Worm (Caenorhabditis elegans) whole organism, mixed stage, embryonic: ENCODE results near the gene T12A7.9.

Experiments used
- bed-3 ChIP-seq: fragments of 200-800 bp; sonication (Bioruptor generic); optimal IDR thresholded peaks from 3 replicates; lab custom pipeline; 2018; ENCODE audit warnings: mild to moderate bottlenecking, missing genetic modification characterization, moderate library complexity, missing compliant biosample characterization
- ceh-39 ChIP-seq: fragments of 150-350 bp; optimal IDR thresholded peaks from 2 replicates; lab custom pipeline; 2014; ENCODE audit warnings: missing biosample characterization, missing genetic modification characterization
- ceh-43 ChIP-seq: fragments of 200-800 bp; sonication (Bioruptor generic); optimal IDR thresholded peaks from 2 replicates; lab custom pipeline; 2018; ENCODE audit warnings: mild to moderate bottlenecking, missing genetic modification characterization, moderate library complexity, missing compliant biosample characterization
- ceh-83 ChIP-seq: fragments of 200-800 bp; sonication (Bioruptor generic); optimal IDR thresholded peaks from 2 replicates; lab custom pipeline; 2018; ENCODE audit warnings: mild to moderate bottlenecking, missing genetic modification characterization, missing compliant biosample characterization
- ces-1 ChIP-seq: fragments of 150-350 bp; optimal IDR thresholded peaks from 2 replicates; lab custom pipeline; 2014; ENCODE audit warnings: missing biosample characterization, missing genetic modification reagents, missing genetic modification characterization
- cnd-1 ChIP-seq: fragments of 200-800 bp; sonication (Bioruptor generic); optimal IDR thresholded peaks from 2 replicates; lab custom pipeline; 2018; ENCODE audit warnings: mild to moderate bottlenecking, missing genetic modification characterization, missing compliant biosample characterization
- drap-1 ChIP-seq: fragments of 200-800 bp; sonication (Bioruptor generic); optimal IDR thresholded peaks from 3 replicates; lab custom pipeline; 2018; ENCODE audit warnings: mild to moderate bottlenecking, missing genetic modification characterization, missing compliant biosample characterization
- elt-1 ChIP-seq: sonication (generic microtip); optimal IDR thresholded peaks from 2 replicates; lab custom pipeline; 2017; ENCODE audit warnings: missing genetic modification characterization, mild to moderate bottlenecking, missing compliant biosample characterization, antibody characterized with exemption, moderate library complexity, borderline replicate concordance; ENCODE audit not compliant: insufficient read depth
- elt-3 ChIP-seq: fragments of 150-350 bp; optimal IDR thresholded peaks from 2 replicates; lab custom pipeline; 2014; ENCODE audit warnings: missing biosample characterization, missing genetic modification characterization
- flh-1 ChIP-seq: fragments of 200-800 bp; sonication (Bioruptor generic); optimal IDR thresholded peaks from 2 replicates; lab custom pipeline; 2018; ENCODE audit warnings: mild to moderate bottlenecking, missing genetic modification characterization, moderate library complexity, missing compliant biosample characterization
- ham-2 ChIP-seq: fragments of 200-800 bp; sonication (Bioruptor generic); optimal IDR thresholded peaks from 2 replicates; lab custom pipeline; 2018; ENCODE audit warnings: mild to moderate bottlenecking, missing genetic modification characterization, missing compliant biosample characterization
- hlh-1 ChIP-seq: fragments of 150-350 bp; optimal IDR thresholded peaks from 2 replicates; lab custom pipeline; 2014; ENCODE audit warnings: missing biosample characterization, missing genetic modification reagents, missing genetic modification characterization
- lin-13 ChIP-seq: fragments of 150-350 bp; optimal IDR thresholded peaks from 2 replicates; lab custom pipeline; 2014; ENCODE audit warnings: missing biosample characterization, missing genetic modification characterization
- lin-32 ChIP-seq: fragments of 200-800 bp; sonication (Bioruptor generic); optimal IDR thresholded peaks from 2 replicates; lab custom pipeline; 2018; ENCODE audit warnings: mild to moderate bottlenecking, missing genetic modification characterization, missing compliant biosample characterization
- mab-5 ChIP-seq: fragments of 150-350 bp; optimal IDR thresholded peaks from 2 replicates; lab custom pipeline; 2014; ENCODE audit warnings: missing biosample characterization, missing genetic modification characterization
- mls-2 ChIP-seq: sonication (generic microtip); optimal IDR thresholded peaks from 2 replicates; lab custom pipeline; 2016; ENCODE audit warnings: mild to moderate bottlenecking, missing genetic modification characterization, moderate library complexity, missing compliant biosample characterization
- nhr-2 ChIP-seq: fragments of 150-350 bp; optimal IDR thresholded peaks from 2 replicates; lab custom pipeline; 2014; ENCODE audit warnings: missing biosample characterization, missing genetic modification characterization
- nhr-237 ChIP-seq: fragments of 150-350 bp; optimal IDR thresholded peaks from 2 replicates; lab custom pipeline; 2014; ENCODE audit warnings: missing biosample characterization, missing genetic modification characterization
- nhr-28 ChIP-seq: fragments of 150-350 bp; optimal IDR thresholded peaks from 2 replicates; lab custom pipeline; 2014; ENCODE audit warnings: missing biosample characterization, missing genetic modification characterization
- nhr-76 ChIP-seq: sonication (generic microtip); optimal IDR thresholded peaks from 2 replicates; lab custom pipeline; 2017; ENCODE audit warnings: missing biosample characterization, missing genetic modification characterization
- pha-4 ChIP-seq: fragments of 150-350 bp; optimal IDR thresholded peaks from 2 replicates; lab custom pipeline; 2018; ENCODE audit warnings: missing biosample characterization, missing genetic modification reagents, missing genetic modification characterization
- sem-2 ChIP-seq: fragments of 200-800 bp; sonication (Bioruptor generic); optimal IDR thresholded peaks from 2 replicates; lab custom pipeline; 2018; ENCODE audit warnings: mild to moderate bottlenecking, missing genetic modification characterization, missing compliant biosample characterization
- sptf-1 ChIP-seq: sonication (generic microtip); optimal IDR thresholded peaks from 2 replicates; lab custom pipeline; 2017; ENCODE audit warnings: mild to moderate bottlenecking, missing genetic modification characterization, moderate library complexity, missing compliant biosample characterization
- tbx-8 ChIP-seq: fragments of 200-800 bp; sonication (Bioruptor generic); optimal IDR thresholded peaks from 2 replicates; lab custom pipeline; 2018; ENCODE audit warnings: mild to moderate bottlenecking, missing genetic modification characterization, moderate library complexity, missing compliant biosample characterization
- unc-120 ChIP-seq: sonication (generic microtip); optimal IDR thresholded peaks from 2 replicates; lab custom pipeline; 2017; ENCODE audit warnings: missing genetic modification characterization, missing compliant biosample characterization; ENCODE audit not compliant: poor library complexity, severe bottlenecking
- unc-62 ChIP-seq: fragments of 150-350 bp; optimal IDR thresholded peaks from 2 replicates; lab custom pipeline; 2014; ENCODE audit warnings: missing biosample characterization, missing genetic modification reagents, missing genetic modification characterization
- zip-8 ChIP-seq: fragments of 150-350 bp; optimal IDR thresholded peaks from 2 replicates; lab custom pipeline; 2014; ENCODE audit warnings: missing biosample characterization, missing genetic modification characterization
- ztf-11 ChIP-seq: fragments of 150-350 bp; optimal IDR thresholded peaks from 2 replicates; lab custom pipeline; 2014; ENCODE audit warnings: missing biosample characterization, missing genetic modification characterization

Gene T12A7.9

ce11 chrIV:11748852-11749251, 7.0 kb downstream of the T12A7.9 start, which contains the start of gene T12A7.6:
TSS of gene T12A7.6 (plus strand) at chrIV:11749220.
- TF ChIP-seq tbx-8 = no peak
- no peak for TF ChIP-seq nhr-76 (tag; lab: Kevin White, UChicago)
- no peak for TF ChIP-seq elt-3 (tag; lab: Kevin White, UChicago)
- TF ChIP-seq ztf-11 (tag; lab: Kevin White, UChicago) = no peak
- TF ChIP-seq ces-1 (GFP tag; lab: Kevin White, UChicago) = no peak

- TF ChIP-seq mab-5 (tag; lab: Kevin White, UChicago) = no peak
- TF ChIP-seq elt-1 (tag; lab: Kevin White, UChicago) = no peak
- TF ChIP-seq ztf-11 (tag; lab: Kevin White, UChicago) = no peak
- TF ChIP-seq lin-32 (GFP tag; lab: Kevin White, UChicago) = no peak
Measured at ce11 chrIV:11745340-11745739, 10.5 kb downstream of the T12A7.9 start, which contains the start of gene gem-4. TSS of gene gem-4 (plus strand) at chrIV:11745640.

- TF ChIP-seq zip-8 (tag; lab: Kevin White, UChicago) (peak; percentile 4), ces-1 (GFP tag; lab: Kevin White, UChicago) (no peak), ham-2 (GFP tag; lab: Kevin White, UChicago) (no peak), bed-3 (GFP tag; lab: Kevin White, UChicago) (no peak), tbx-8 (no peak)
Measured at ce11 chrIV:11744287-11744686, 11.5 kb downstream of the T12A7.9 start.

ce11 chrIV:11743813-11744212, 12.0 kb downstream of the T12A7.9 start:
- TF ChIP-seq elt-1 (tag; lab: Kevin White, UChicago) (no peak), flh-1 (GFP tag; lab: Kevin White, UChicago) (no peak), hlh-1 (tag; lab: Kevin White, UChicago) (peak; percentile 16), cnd-1 (tag; lab: Kevin White, UChicago) (peak; percentile 88), ceh-39 (tag; lab: Kevin White, UChicago) (no peak), ces-1 (GFP tag; lab: Kevin White, UChicago) (peak; percentile 23), sem-2 (GFP tag; lab: Kevin White, UChicago) (no peak), bed-3 (GFP tag; lab: Kevin White, UChicago) (no peak), unc-120 (tag; lab: Kevin White, UChicago) (no peak), unc-62 (GFP tag; lab: Kevin White, UChicago) (no peak), sptf-1 (tag; lab: Kevin White, UChicago) (no peak), nhr-237 (tag; lab: Kevin White, UChicago) (no peak), nhr-76 (tag; lab: Kevin White, UChicago) (no peak), ham-2 (GFP tag; lab: Kevin White, UChicago) (no peak), nhr-2 (tag; lab: Kevin White, UChicago) (peak; percentile 96), zip-8 (tag; lab: Kevin White, UChicago) (peak; percentile 50), tbx-8 (no peak), ceh-83 (GFP tag; lab: Kevin White, UChicago) (no peak), mab-5 (tag; lab: Kevin White, UChicago) (no peak)

ce11 chrIV:11742406-11742805, 13.4 kb downstream of the T12A7.9 start, which contains the start of gene K01A6.5:
TSS of gene K01A6.5 (plus strand) at chrIV:11742706.
- TF ChIP-seq mls-2 (tag; lab: Kevin White, UChicago) = no peak
- no peak for TF ChIP-seq hlh-1 (tag; lab: Kevin White, UChicago)
- TF ChIP-seq cnd-1 (tag; lab: Kevin White, UChicago) = no peak
- TF ChIP-seq lin-32 (GFP tag; lab: Kevin White, UChicago) = no peak
- TF ChIP-seq drap-1 (GFP tag; lab: Kevin White, UChicago) = no peak
- TF ChIP-seq elt-3 (tag; lab: Kevin White, UChicago) = no peak
- no peak for TF ChIP-seq mab-5 (tag; lab: Kevin White, UChicago)
- TF ChIP-seq zip-8 (tag; lab: Kevin White, UChicago) = no peak
- no peak for TF ChIP-seq sem-2 (GFP tag; lab: Kevin White, UChicago)
- no peak for TF ChIP-seq pha-4 (tag; lab: Kevin White, UChicago)
- TF ChIP-seq tbx-8 = no peak
- no peak for TF ChIP-seq nhr-2 (tag; lab: Kevin White, UChicago)
- TF ChIP-seq ceh-39 (tag; lab: Kevin White, UChicago) = no peak
- no peak for TF ChIP-seq ceh-43 (GFP tag; lab: Kevin White, UChicago)
- TF ChIP-seq nhr-28 (tag; lab: Kevin White, UChicago) = no peak
- no peak for TF ChIP-seq ces-1 (GFP tag; lab: Kevin White, UChicago)
- TF ChIP-seq lin-13 (tag; lab: Kevin White, UChicago) = no peak
- no peak for TF ChIP-seq ham-2 (GFP tag; lab: Kevin White, UChicago)
- TF ChIP-seq nhr-76 (tag; lab: Kevin White, UChicago) = no peak
